Worm (Caenorhabditis elegans): ENCODE results near the gene cal-1.

cal-1 gene

ce11 chrV:12538984-12539852 is 22.2 kb upstream of the cal-1 start:
- TF ChIP-seq nhr-25 (tag; optimal IDR thresholded peaks at IDR 0.05) (peak; percentile 27), lin-39 (tag; optimal IDR thresholded peaks at IDR 0.05) (peak; percentile 3), elt-1 (tag; optimal IDR thresholded peaks at IDR 0.05) (peak; percentile 95), jun-1 (tag; optimal IDR thresholded peaks at IDR 0.05) (no peak), nhr-76 (tag; optimal IDR thresholded peaks at IDR 0.05) (no peak), nfya-1 (tag; optimal IDR thresholded peaks at IDR 0.05; ENCODE audit: insufficient read depth) (peak; percentile 39), tbx-2 (tag; optimal IDR thresholded peaks at IDR 0.05) (no peak), hmg-11 (tag; optimal IDR thresholded peaks at IDR 0.05) (peak; percentile 24), fkh-2 (tag; optimal IDR thresholded peaks at IDR 0.05) (no peak), egl-5 (tag; optimal IDR thresholded peaks at IDR 0.05) (no peak), ceh-9 (tag; optimal IDR thresholded peaks at IDR 0.05) (no peak), nhr-23 (tag; optimal IDR thresholded peaks at IDR 0.05) (no peak)

- peak; percentile 68 for TF ChIP-seq unc-62 (GFP tag; optimal IDR thresholded peaks at IDR 0.05)
- no peak for TF ChIP-seq eor-1 (tag; optimal IDR thresholded peaks at IDR 0.05)
- no peak for TF ChIP-seq elt-2 (tag; optimal IDR thresholded peaks at IDR 0.05)
- no peak for TF ChIP-seq skn-1 (tag; optimal IDR thresholded peaks at IDR 0.05)
- TF ChIP-seq daf-12 (tag; optimal IDR thresholded peaks at IDR 0.05): peak; percentile 57
- TF ChIP-seq nhr-23 (tag; optimal IDR thresholded peaks at IDR 0.05): peak; percentile 81
- TF ChIP-seq unc-39 (tag; optimal IDR thresholded peaks at IDR 0.05): no peak
- peak; percentile 84 for TF ChIP-seq nhr-25 (tag; optimal IDR thresholded peaks at IDR 0.05)
- peak; percentile 59 for TF ChIP-seq elt-1 (tag; optimal IDR thresholded peaks at IDR 0.05)
Measured at ce11 chrV:12537505-12537904, 20.5 kb upstream of the cal-1 start.

ce11 chrV:12536409-12537038 is 19.5 kb upstream of the cal-1 start:
- TF ChIP-seq nhr-28 (tag; optimal IDR thresholded peaks at IDR 0.05) (no peak), hmg-11 (tag; optimal IDR thresholded peaks at IDR 0.05) (no peak), nhr-23 (tag; optimal IDR thresholded peaks at IDR 0.05) (peak; percentile 43), lin-39 (tag; optimal IDR thresholded peaks at IDR 0.05) (peak; percentile 57), pqm-1 (tag; optimal IDR thresholded peaks at IDR 0.05) (no peak), skn-1 (tag; optimal IDR thresholded peaks at IDR 0.05) (no peak), elt-2 (tag; optimal IDR thresholded peaks at IDR 0.05) (no peak), nhr-76 (tag; optimal IDR thresholded peaks at IDR 0.05) (no peak), ztf-11 (tag; optimal IDR thresholded peaks at IDR 0.05) (no peak), nhr-43 (tag; optimal IDR thresholded peaks at IDR 0.05; ENCODE audit: poor library complexity, severe bottlenecking) (no peak), nhr-67 (tag; optimal IDR thresholded peaks at IDR 0.05) (no peak), R02D3.7 (tag; optimal IDR thresholded peaks at IDR 0.05) (no peak), ceh-9 (tag; optimal IDR thresholded peaks at IDR 0.05) (no peak), ceh-28 (tag; optimal IDR thresholded peaks at IDR 0.05) (no peak), elt-1 (tag; optimal IDR thresholded peaks at IDR 0.05) (no peak), nhr-25 (tag; optimal IDR thresholded peaks at IDR 0.05) (peak; percentile 31), nfya-1 (tag; optimal IDR thresholded peaks at IDR 0.05; ENCODE audit: insufficient read depth) (peak; percentile 16)

- TF ChIP-seq mdl-1 (tag; optimal IDR thresholded peaks at IDR 0.05) (no peak), ama-1 (optimal IDR thresholded peaks at IDR 0.05) (no peak), pha-4 (tag; optimal IDR thresholded peaks at IDR 0.05) (peak; percentile 26)
Measured at ce11 chrV:12534941-12535340, 17.9 kb upstream of the cal-1 start.

ce11 chrV:12533635-12534150 is 16.6 kb upstream of the cal-1 start:
- peak; percentile 88 for TF ChIP-seq unc-62 (GFP tag; optimal IDR thresholded peaks at IDR 0.05)
- no peak for TF ChIP-seq fos-1 (tag; optimal IDR thresholded peaks at IDR 0.05)
- TF ChIP-seq lin-39 (tag; optimal IDR thresholded peaks at IDR 0.05): no peak
- no peak for TF ChIP-seq sea-2 (GFP tag; optimal IDR thresholded peaks at IDR 0.05)
- no peak for TF ChIP-seq ZK546.5 (tag; optimal IDR thresholded peaks at IDR 0.05)
- no peak for TF ChIP-seq ztf-11 (tag; optimal IDR thresholded peaks at IDR 0.05)
- TF ChIP-seq zag-1 (tag; optimal IDR thresholded peaks at IDR 0.05): no peak
- TF ChIP-seq mdl-1 (tag; optimal IDR thresholded peaks at IDR 0.05): no peak
- no peak for TF ChIP-seq eor-1 (tag; optimal IDR thresholded peaks at IDR 0.05)
- TF ChIP-seq mml-1 (tag; optimal IDR thresholded peaks at IDR 0.05): no peak
- no peak for TF ChIP-seq hmg-11 (tag; optimal IDR thresholded peaks at IDR 0.05)
- no peak for TF ChIP-seq R02D3.7 (tag; optimal IDR thresholded peaks at IDR 0.05)
- no peak for TF ChIP-seq lsy-12 (tag; optimal IDR thresholded peaks at IDR 0.05)
- TF ChIP-seq pha-4 (tag; optimal IDR thresholded peaks at IDR 0.05): no peak
- TF ChIP-seq nhr-11 (tag; optimal IDR thresholded peaks at IDR 0.05): no peak
- no peak for TF ChIP-seq elt-2 (tag; optimal IDR thresholded peaks at IDR 0.05)
- peak; percentile 25 for TF ChIP-seq elt-1 (tag; optimal IDR thresholded peaks at IDR 0.05)
- TF ChIP-seq fkh-10 (GFP tag; optimal IDR thresholded peaks at IDR 0.05): no peak
- TF ChIP-seq pqm-1 (tag; optimal IDR thresholded peaks at IDR 0.05): no peak
- no peak for TF ChIP-seq lin-15B (tag; optimal IDR thresholded peaks at IDR 0.05)
- peak; percentile 81 for TF ChIP-seq nhr-25 (tag; optimal IDR thresholded peaks at IDR 0.05)
- peak; percentile 26 for TF ChIP-seq daf-12 (tag; optimal IDR thresholded peaks at IDR 0.05)
- no peak for TF ChIP-seq unc-39 (tag; optimal IDR thresholded peaks at IDR 0.05)
- TF ChIP-seq elt-3 (tag; optimal IDR thresholded peaks at IDR 0.05): peak; percentile 40 to 97 (median 51)
- no peak for TF ChIP-seq jun-1 (tag; optimal IDR thresholded peaks at IDR 0.05)
- TF ChIP-seq ceh-9 (tag; optimal IDR thresholded peaks at IDR 0.05): no peak
- TF ChIP-seq tbx-2 (tag; optimal IDR thresholded peaks at IDR 0.05): no peak
- TF ChIP-seq nfya-1 (tag; optimal IDR thresholded peaks at IDR 0.05; ENCODE audit: insufficient read depth): peak; percentile 30

All from whole organism, L3 larva.